Fruit fly (Drosophila melanogaster) whole organism, embryonic: ENCODE data around the gene CG31468.

Source experiments
- CG10274 ChIP-seq: fragments of 200-800 bp; sonication (Bioruptor generic); optimal IDR thresholded peaks from 3 replicates; lab custom pipeline; 2017; ENCODE audit warnings: missing biosample characterization, mild to moderate bottlenecking, missing genetic modification characterization
- CG10565 ChIP-seq: fragments of 200-800 bp; sonication (Bioruptor generic); optimal IDR thresholded peaks from 3 replicates; lab custom pipeline; 2016; ENCODE audit warnings: missing biosample characterization, mild to moderate bottlenecking, missing genetic modification characterization
- CG12071 ChIP-seq: fragments of 200-800 bp; sonication (Bioruptor generic); optimal IDR thresholded peaks from 3 replicates; lab custom pipeline; 2018; ENCODE audit warnings: missing biosample characterization, mild to moderate bottlenecking, missing genetic modification characterization
- CG1233 ChIP-seq: fragments of 200-800 bp; sonication (Bioruptor generic); optimal IDR thresholded peaks from 4 replicates; lab custom pipeline; 2018; ENCODE audit warnings: missing biosample characterization, mild to moderate bottlenecking, missing genetic modification characterization
- CG12942 ChIP-seq: fragments of 200-800 bp; sonication (Bioruptor generic); optimal IDR thresholded peaks from 3 replicates; lab custom pipeline; 2016; ENCODE audit warnings: missing biosample characterization, missing genetic modification characterization
- CG14014 ChIP-seq: fragments of 200-800 bp; sonication (Bioruptor generic); IDR thresholded peaks from 2 replicates; pipeline ENCODE4 v1.3.6; 2022; ENCODE audit warnings: missing biosample characterization, missing genetic modification characterization
- CG14860 ChIP-seq: fragments of 200-800 bp; sonication (Bioruptor generic); IDR thresholded peaks from 3 replicates; pipeline ENCODE4 v1.3.6; 2022; ENCODE audit warnings: missing biosample characterization, missing genetic modification characterization; ENCODE audit not compliant: partially characterized antibody
- CG17361 ChIP-seq: fragments of 200-800 bp; sonication (Bioruptor generic); IDR thresholded peaks from 3 replicates; pipeline ENCODE4 v1.3.6; 2022; ENCODE audit warnings: missing biosample characterization, missing genetic modification characterization
- CG17612 ChIP-seq: fragments of 200-800 bp; sonication (Bioruptor generic); IDR thresholded peaks from 2 replicates; pipeline ENCODE4 v1.3.6; 2022; ENCODE audit warnings: missing biosample characterization, missing genetic modification characterization
- CG18619 ChIP-seq: fragments of 200-800 bp; sonication (Bioruptor generic); optimal IDR thresholded peaks from 3 replicates; lab custom pipeline; 2017; ENCODE audit warnings: missing biosample characterization, mild to moderate bottlenecking, missing genetic modification characterization
- CG2120 ChIP-seq: fragments of 200-800 bp; sonication (Bioruptor generic); optimal IDR thresholded peaks from 3 replicates; lab custom pipeline; 2016; ENCODE audit warnings: missing biosample characterization, missing genetic modification characterization
- CG33213 ChIP-seq: fragments of 200-800 bp; sonication (Bioruptor generic); optimal IDR thresholded peaks from 3 replicates; lab custom pipeline; 2016; ENCODE audit warnings: missing biosample characterization, missing genetic modification characterization
- CG33557 ChIP-seq: fragments of 200-800 bp; sonication (Bioruptor generic); optimal IDR thresholded peaks from 2 replicates; lab custom pipeline; 2019; ENCODE audit warnings: missing biosample characterization, mild to moderate bottlenecking, missing genetic modification characterization, moderate library complexity
- CG3838 ChIP-seq: fragments of 200-800 bp; sonication (Bioruptor generic); optimal IDR thresholded peaks from 3 replicates; lab custom pipeline; 2016; ENCODE audit warnings: missing biosample characterization, missing genetic modification characterization
- CG4820 ChIP-seq: fragments of 200-800 bp; sonication (Bioruptor generic); optimal IDR thresholded peaks from 3 replicates; lab custom pipeline; 2016; ENCODE audit warnings: missing biosample characterization, missing genetic modification characterization
- CG4854 ChIP-seq: fragments of 200-800 bp; sonication (Bioruptor generic); optimal IDR thresholded peaks from 2 replicates; lab custom pipeline; 2016; ENCODE audit warnings: missing biosample characterization, missing genetic modification characterization, inconsistent platforms
- CG5180 ChIP-seq: fragments of 200-800 bp; sonication (Bioruptor generic); optimal IDR thresholded peaks from 3 replicates; lab custom pipeline; 2017; ENCODE audit warnings: missing biosample characterization, missing genetic modification characterization, mild to moderate bottlenecking, moderate library complexity, missing genetic modification reagents
- CG5245 ChIP-seq: fragments of 200-800 bp; sonication (Bioruptor generic); optimal IDR thresholded peaks from 3 replicates; lab custom pipeline; 2016; ENCODE audit warnings: missing biosample characterization, missing genetic modification characterization
- CG7745 ChIP-seq: fragments of 200-800 bp; sonication (Bioruptor generic); optimal IDR thresholded peaks from 2 replicates; lab custom pipeline; 2018; ENCODE audit warnings: missing biosample characterization, mild to moderate bottlenecking, missing genetic modification characterization, moderate library complexity
- CG7839 ChIP-seq: fragments of 200-800 bp; sonication (Bioruptor generic); optimal IDR thresholded peaks from 3 replicates; lab custom pipeline; 2018; ENCODE audit warnings: missing biosample characterization, mild to moderate bottlenecking, missing genetic modification characterization, moderate library complexity
- CG9609 ChIP-seq: fragments of 200-800 bp; sonication (Bioruptor generic); optimal IDR thresholded peaks from 3 replicates; lab custom pipeline; 2016; ENCODE audit warnings: missing biosample characterization, missing genetic modification characterization
- CkIIα-i1 ChIP-seq: fragments of 200-800 bp; sonication (Bioruptor generic); IDR thresholded peaks from 2 replicates; pipeline ENCODE4 v1.3.6; 2022; ENCODE audit warnings: missing biosample characterization, missing genetic modification characterization
- CoRest ChIP-seq: fragments of 200-800 bp; sonication (Bioruptor generic); optimal IDR thresholded peaks from 3 replicates; lab custom pipeline; 2018; ENCODE audit warnings: missing biosample characterization, mild to moderate bottlenecking, missing genetic modification characterization, moderate library complexity
- Dfd ChIP-seq, 2 experiments: fragments of >200 bp; optimal IDR thresholded peaks; 2 replicates each; lab custom pipeline; 2017; ENCODE audit warnings: missing biosample characterization in 2 of 2, missing genetic modification characterization in 2 of 2
- E2f1 ChIP-seq: fragments of 200-800 bp; sonication (Bioruptor generic); IDR thresholded peaks from 2 replicates; pipeline ENCODE4 v1.3.6; 2022; ENCODE audit warnings: missing biosample characterization, missing genetic modification characterization
- GATAe ChIP-seq: fragments of 200-800 bp; sonication (Bioruptor generic); conservative IDR thresholded peaks from 2 replicates; pipeline ENCODE4 v1.3.6; 2022; ENCODE audit warnings: missing biosample characterization, missing genetic modification characterization
- Hmr ChIP-seq: fragments of 200-800 bp; sonication (Bioruptor generic); optimal IDR thresholded peaks from 3 replicates; lab custom pipeline; 2017; ENCODE audit warnings: mild to moderate bottlenecking, missing biosample characterization, missing genetic modification reagents, missing genetic modification characterization
- Hr51 ChIP-seq, 2 experiments: fragments of 200-800 bp; sonication (Bioruptor generic); optimal IDR thresholded peaks; 2 replicates in 1 of 2; 3 replicates in 1 of 2; lab custom pipeline; 2016 to 2018; ENCODE audit warnings: missing biosample characterization in 2 of 2, missing genetic modification characterization in 2 of 2, mild to moderate bottlenecking in 1 of 2, moderate library complexity in 1 of 2
- Hr78 ChIP-seq, 2 experiments: fragments of 200-800 bp in 1 of 2; fragments of >200 bp in 1 of 2; sonication (Bioruptor generic) in 1 of 2; optimal IDR thresholded peaks; 2 replicates each; lab custom pipeline; 2017 to 2019; ENCODE audit warnings: missing biosample characterization in 2 of 2, missing genetic modification characterization in 2 of 2, mild to moderate bottlenecking in 1 of 2, moderate library complexity in 1 of 2
- Max ChIP-seq: fragments of 200-800 bp; sonication (Bioruptor generic); optimal IDR thresholded peaks from 2 replicates; lab custom pipeline; 2016; ENCODE audit warnings: missing biosample characterization, mild to moderate bottlenecking, missing genetic modification characterization
- Poxn ChIP-seq: fragments of 200-800 bp; sonication (Bioruptor generic); IDR thresholded peaks from 2 replicates; pipeline ENCODE4 v1.3.6; 2022; ENCODE audit warnings: missing biosample characterization, missing genetic modification characterization
- Scr ChIP-seq: fragments of 200-800 bp; sonication (Bioruptor generic); IDR thresholded peaks from 2 replicates; pipeline ENCODE4 v1.3.6; 2022; ENCODE audit warnings: missing biosample characterization, missing genetic modification characterization; ENCODE audit not compliant: partially characterized antibody
- Taf1 ChIP-seq: fragments of 200-800 bp; sonication (Bioruptor generic); IDR thresholded peaks from 2 replicates; pipeline ENCODE4 v1.3.6; 2022; ENCODE audit warnings: missing biosample characterization, missing genetic modification characterization
- Tbp ChIP-seq: fragments of >200 bp; optimal IDR thresholded peaks from 2 replicates; lab custom pipeline; 2018; ENCODE audit warnings: missing biosample characterization, missing genetic modification characterization
- Xrp1 ChIP-seq: fragments of 200-800 bp; sonication (Bioruptor generic); IDR thresholded peaks from 2 replicates; pipeline ENCODE4 v1.3.6; 2022; ENCODE audit warnings: missing biosample characterization, missing genetic modification characterization
- cas ChIP-seq: fragments of 200-800 bp; sonication (Bioruptor generic); IDR thresholded peaks from 2 replicates; pipeline ENCODE4 v1.3.6; 2022; ENCODE audit warnings: missing biosample characterization, missing genetic modification characterization
- cwo ChIP-seq: fragments of 200-800 bp; sonication (Bioruptor generic); optimal IDR thresholded peaks from 3 replicates; lab custom pipeline; 2017; ENCODE audit warnings: missing biosample characterization, missing genetic modification characterization, mild to moderate bottlenecking, moderate library complexity, missing genetic modification reagents
- gce ChIP-seq: fragments of 200-800 bp; sonication (Bioruptor generic); IDR thresholded peaks from 3 replicates; pipeline ENCODE4 v1.3.6; 2022; ENCODE audit warnings: missing biosample characterization, missing genetic modification characterization
- hb ChIP-seq: fragments of 200-800 bp; sonication (Bioruptor generic); IDR thresholded peaks from 3 replicates; pipeline ENCODE4 v1.3.6; 2022; ENCODE audit warnings: missing biosample characterization, missing genetic modification characterization; ENCODE audit not compliant: partially characterized antibody
- hbn ChIP-seq: fragments of 200-800 bp; sonication (Bioruptor generic); IDR thresholded peaks from 2 replicates; pipeline ENCODE4 v1.3.6; 2022; ENCODE audit warnings: missing biosample characterization, missing genetic modification characterization; ENCODE audit not compliant: partially characterized antibody
- jumu ChIP-seq: fragments of 200-800 bp; sonication (Bioruptor generic); optimal IDR thresholded peaks from 3 replicates; lab custom pipeline; 2016; ENCODE audit warnings: missing biosample characterization, missing genetic modification characterization
- kah ChIP-seq: fragments of 200-800 bp; sonication (Bioruptor generic); optimal IDR thresholded peaks from 2 replicates; lab custom pipeline; 2018; ENCODE audit warnings: missing biosample characterization, mild to moderate bottlenecking, missing genetic modification characterization
- lmd ChIP-seq: fragments of 200-800 bp; sonication (Bioruptor generic); IDR thresholded peaks from 2 replicates; pipeline ENCODE4 v1.3.6; 2022; ENCODE audit warnings: missing biosample characterization, missing genetic modification characterization
- lola ChIP-seq, 3 experiments: fragments of >200 bp in 2 of 3; fragments of 200-800 bp in 1 of 3; sonication (Bioruptor generic) in 1 of 3; optimal IDR thresholded peaks; 2 replicates each; lab custom pipeline; 2017 to 2019; ENCODE audit warnings: missing biosample characterization in 3 of 3, missing genetic modification characterization in 3 of 3, mild to moderate bottlenecking in 1 of 3, moderate library complexity in 1 of 3
- nmo ChIP-seq: fragments of 200-800 bp; sonication (Bioruptor generic); optimal IDR thresholded peaks from 2 replicates; lab custom pipeline; 2018; ENCODE audit warnings: missing biosample characterization, mild to moderate bottlenecking, missing genetic modification characterization, moderate library complexity
- prd ChIP-seq, 3 experiments: fragments of >200 bp in 2 of 3; fragments of 200-800 bp in 1 of 3; sonication (Bioruptor generic) in 1 of 3; optimal IDR thresholded peaks in 2 of 3; IDR thresholded peaks in 1 of 3; 2 replicates in 2 of 3; 3 replicates in 1 of 3; pipeline versions ENCODE4 v1.3.6 to Lab custom; 2017 to 2022; ENCODE audit warnings: missing biosample characterization in 1 of 3, missing genetic modification characterization in 1 of 3
- row ChIP-seq: fragments of 200-800 bp; sonication (Bioruptor generic); IDR thresholded peaks from 3 replicates; pipeline ENCODE4 v1.3.6; 2022; ENCODE audit warnings: missing biosample characterization, missing genetic modification characterization
- sd ChIP-seq: fragments of 200-800 bp; sonication (Bioruptor generic); optimal IDR thresholded peaks from 3 replicates; lab custom pipeline; 2018; ENCODE audit warnings: missing biosample characterization, mild to moderate bottlenecking, missing genetic modification characterization, moderate library complexity
- tup ChIP-seq: fragments of 200-800 bp; sonication (Bioruptor generic); optimal IDR thresholded peaks from 2 replicates; lab custom pipeline; 2016; ENCODE audit warnings: missing biosample characterization, mild to moderate bottlenecking, missing genetic modification characterization, moderate library complexity
- twi ChIP-seq: fragments of 200-800 bp; optimal IDR thresholded peaks from 2 replicates; lab custom pipeline; 2019; ENCODE audit warnings: missing biosample characterization, mild to moderate bottlenecking, missing genetic modification characterization, moderate library complexity

CG31468 gene

dm6 chr3R:23729066-23729465 is 28.9 kb upstream of the CG31468 start (continued):
- TF ChIP-seq CG12071 (peak; percentile 79), gce (GFP tag; lab: Robert Waterston, UW) (peak; percentile 28; the same call in 1 of the 3 replicates), CG33557 (GFP tag; lab: Kevin White, UChicago) (no peak), nmo (GFP tag; lab: Kevin White, UChicago) (no peak), Taf1 (GFP tag; lab: Robert Waterston, UW) (no peak), Hmr (peak; percentile 83), hb (GFP tag; lab: Robert Waterston, UW) (no peak), CG7745 (tag; lab: Kevin White, UChicago) (no peak), CG4854 (peak; percentile 19), cas (GFP tag; lab: Robert Waterston, UW) (no peak), Hr51 (GFP tag; optimal IDR thresholded peaks at IDR 0.05; lab: Kevin White, UChicago) (peak in 1 of 2 experiments; percentile 12), CG14860 (GFP tag; lab: Robert Waterston, UW) (no peak), GATAe (GFP tag; lab: Robert Waterston, UW) (no peak), E2f1 (GFP tag; lab: Robert Waterston, UW) (no peak), CG4820 (GFP tag; lab: Kevin White, UChicago) (no peak), tup (peak; percentile 40), cwo (GFP tag; lab: Kevin White, UChicago) (peak; percentile 27), jumu (GFP tag; lab: Kevin White, UChicago) (no peak), CG33213 (no peak), CoRest (tag; lab: Kevin White, UChicago) (no peak), Tbp (GFP tag; lab: Kevin White, UChicago) (no peak), row (GFP tag; lab: Robert Waterston, UW) (no peak), CG5180 (peak; percentile 3), Xrp1 (GFP tag; lab: Robert Waterston, UW) (peak; percentile 53; the same call in 1 of the 2 replicates), CG2120 (peak; percentile 46), kah (GFP tag; lab: Kevin White, UChicago) (peak; percentile 24), CG12942 (GFP tag; lab: Kevin White, UChicago) (no peak), CG1233 (peak; percentile 68), CG14014 (GFP tag; lab: Robert Waterston, UW) (no peak; the same call in 1 of the 2 replicates), CG10565 (GFP tag; lab: Kevin White, UChicago) (no peak), CG5245 (GFP tag; lab: Kevin White, UChicago) (no peak), CG17361 (GFP tag; lab: Robert Waterston, UW) (no peak), CG3838 (GFP tag; lab: Kevin White, UChicago) (no peak), Dfd (GFP tag; optimal IDR thresholded peaks at IDR 0.05; lab: Kevin White, UChicago) (no peak), Hr78 (GFP tag; optimal IDR thresholded peaks at IDR 0.05; lab: Kevin White, UChicago) (no peak), twi (tag; lab: Kevin White, UChicago) (peak; percentile 75), Poxn (no peak), sd (tag; lab: Kevin White, UChicago) (no peak), lola (GFP tag; optimal IDR thresholded peaks at IDR 0.05; lab: Kevin White, UChicago) (no peak), CG7839 (tag; lab: Kevin White, UChicago) (no peak), CG10274 (GFP tag; lab: Kevin White, UChicago) (peak; percentile 4), CkIIα-i1 (GFP tag; lab: Robert Waterston, UW) (no peak), Max (GFP tag; lab: Kevin White, UChicago) (no peak), prd (optimal IDR thresholded peaks at IDR 0.05; lab: Kevin White, UChicago) (no peak), prd (GFP tag; IDR thresholded peaks at IDR 0.05; lab: Robert Waterston, UW) (no peak), Scr (GFP tag; lab: Robert Waterston, UW) (no peak), CG9609 (no peak), CG17612 (GFP tag; lab: Robert Waterston, UW) (no peak), lmd (GFP tag; lab: Robert Waterston, UW) (no peak), hbn (GFP tag; lab: Robert Waterston, UW) (no peak), CG18619 (GFP tag; lab: Kevin White, UChicago) (peak; percentile 54)
